Fruit fly (Drosophila melanogaster): ENCODE data around the gene Ca-beta.

The Ca-beta gene

DNA sequence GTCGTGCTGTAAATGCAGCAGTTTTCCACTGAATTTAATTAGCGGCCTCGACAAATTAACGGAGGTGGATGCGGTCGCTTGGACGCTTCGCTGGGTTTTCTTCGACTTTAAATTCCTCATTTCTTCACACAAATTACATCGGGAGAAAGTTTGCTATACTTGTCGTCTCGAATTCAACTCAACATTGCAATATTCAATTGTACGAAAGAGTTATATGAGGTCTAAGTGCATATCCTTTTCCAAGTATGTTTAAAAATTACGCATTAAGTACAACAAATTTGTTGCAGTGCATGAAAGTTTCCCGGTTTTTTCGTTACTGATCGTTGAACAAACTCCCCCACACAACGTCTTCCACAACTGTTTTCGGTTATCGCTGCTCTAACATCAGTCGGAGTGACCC lies 10.7 kb downstream of the Ca-beta start (continued):
- TF ChIP-seq caup (GFP tag; optimal IDR thresholded peaks at IDR 0.05; ENCODE audit: severe bottlenecking) (no peak), nom (GFP tag; optimal IDR thresholded peaks at IDR 0.05) (no peak), Rfx (GFP tag; IDR thresholded peaks at IDR 0.05) (no peak), Taf1 (GFP tag; IDR thresholded peaks at IDR 0.05) (no peak), crp (GFP tag; optimal IDR thresholded peaks at IDR 0.05) (no peak), CG14710 (tag; optimal IDR thresholded peaks at IDR 0.05) (peak; percentile 55), CG16815 (GFP tag; optimal IDR thresholded peaks at IDR 0.05) (peak; percentile 46), CG2202 (tag; optimal IDR thresholded peaks at IDR 0.05) (peak; percentile 61), sna (GFP tag; IDR thresholded peaks at IDR 0.05; ENCODE audit: partially characterized antibody) (no peak), CG5180 (GFP tag; optimal IDR thresholded peaks at IDR 0.05) (no peak), Ssrp (tag; optimal IDR thresholded peaks at IDR 0.05) (peak; percentile 79), Aef1 (GFP tag; IDR thresholded peaks at IDR 0.05) (0 out of 3 replicates have a peak, but pooled peaks have one; percentile 19), Tbp (GFP tag; optimal IDR thresholded peaks at IDR 0.05) (no peak), CG13123 (GFP tag; optimal IDR thresholded peaks at IDR 0.05) (no peak), CG13775 (GFP tag; optimal IDR thresholded peaks at IDR 0.05) (peak; percentile 32), vfl (GFP tag; optimal IDR thresholded peaks at IDR 0.05) (no peak), ap (GFP tag; IDR thresholded peaks at IDR 0.05) (peak; percentile 55; the same call in 1 of the 2 replicates), btn (GFP tag; optimal IDR thresholded peaks at IDR 0.05) (peak; percentile 8), CG31365 (tag; optimal IDR thresholded peaks at IDR 0.05) (no peak), Asciz (GFP tag; optimal IDR thresholded peaks at IDR 0.05) (peak; percentile 14), CG2889 (GFP tag; IDR thresholded peaks at IDR 0.05) (0 out of 3 replicates have a peak, but pooled peaks have one; percentile 13), Pdp1 (GFP tag; optimal IDR thresholded peaks at IDR 0.05) (no peak), grn (GFP tag; optimal IDR thresholded peaks at IDR 0.05) (no peak), CG10654 (GFP tag; optimal IDR thresholded peaks at IDR 0.05) (peak; percentile 3), Atf6 (GFP tag; IDR thresholded peaks at IDR 0.05) (no peak), zfh1 (GFP tag; IDR thresholded peaks at IDR 0.05) (peak; percentile 84), ATbp (GFP tag; optimal IDR thresholded peaks at IDR 0.05) (peak; percentile 84), Gsc (GFP tag; IDR thresholded peaks at IDR 0.05) (0 out of 2 replicates have a peak, but pooled peaks have one; percentile 20), MESR4 (GFP tag; optimal IDR thresholded peaks at IDR 0.05) (no peak), CG12744 (GFP tag; optimal IDR thresholded peaks at IDR 0.05) (no peak), CG7271 (tag; optimal IDR thresholded peaks at IDR 0.05) (no peak), Hmx (GFP tag; optimal IDR thresholded peaks at IDR 0.05) (no peak), CG3407 (GFP tag; optimal IDR thresholded peaks at IDR 0.05) (peak; percentile 64), CG15479 (GFP tag; optimal IDR thresholded peaks at IDR 0.05) (no peak), slou (GFP tag; optimal IDR thresholded peaks at IDR 0.05) (no peak), Ptx1 (GFP tag; IDR thresholded peaks at IDR 0.05) (peak; percentile 57), CG9797 (GFP tag; optimal IDR thresholded peaks at IDR 0.05) (no peak), ftz-f1 (GFP tag; optimal IDR thresholded peaks at IDR 0.05) (no peak), fd3F (GFP tag; optimal IDR thresholded peaks at IDR 0.05) (no peak), pita (GFP tag; optimal IDR thresholded peaks at IDR 0.05) (no peak), croc (GFP tag; conservative IDR thresholded peaks at IDR 0.05) (peak; percentile 40; the same call in 2 of the 3 replicates), CG8290 (GFP tag; optimal IDR thresholded peaks at IDR 0.05) (peak; percentile 18), CG8290 (tag; optimal IDR thresholded peaks at IDR 0.05) (peak in 1 of 2 experiments; percentile 68), da (GFP tag; optimal IDR thresholded peaks at IDR 0.05) (no peak), B-H1 (GFP tag; IDR thresholded peaks at IDR 0.05) (0 out of 3 replicates have a peak, but pooled peaks have one; percentile 20), prd (optimal IDR thresholded peaks at IDR 0.05) (no peak), prd (GFP tag; IDR thresholded peaks at IDR 0.05) (peak; percentile 83), dan (GFP tag; IDR thresholded peaks at IDR 0.05) (no peak), Optix (GFP tag; IDR thresholded peaks at IDR 0.05) (peak; percentile 48; the same call in 1 of the 3 replicates), trem (tag; optimal IDR thresholded peaks at IDR 0.05) (peak; percentile 20), run (tag; optimal IDR thresholded peaks at IDR 0.05) (peak; percentile 4)
